Fruit fly (Drosophila melanogaster) whole organism, embryonic: ENCODE measurements around the gene NitFhit.

Experiments used
- Adf1 ChIP-seq: fragments of 200-800 bp; sonication (Bioruptor generic); IDR thresholded peaks from 2 replicates; pipeline ENCODE4 v1.3.6; 2022; ENCODE audit warnings: missing biosample characterization, missing genetic modification characterization
- Antp ChIP-seq: fragments of 200-800 bp; sonication (Bioruptor generic); optimal IDR thresholded peaks from 3 replicates; lab custom pipeline; 2016; ENCODE audit warnings: missing biosample characterization, missing genetic modification characterization
- CG10565 ChIP-seq: fragments of 200-800 bp; sonication (Bioruptor generic); optimal IDR thresholded peaks from 3 replicates; lab custom pipeline; 2016; ENCODE audit warnings: missing biosample characterization, mild to moderate bottlenecking, missing genetic modification characterization
- CG11456 ChIP-seq: fragments of 200-800 bp; sonication (Bioruptor generic); IDR thresholded peaks from 3 replicates; pipeline ENCODE4 v1.3.6; 2022; ENCODE audit warnings: missing biosample characterization, missing genetic modification characterization
- CG11696 ChIP-seq: fragments of 200-800 bp; sonication (Bioruptor generic); IDR thresholded peaks from 2 replicates; pipeline ENCODE4 v1.3.6; 2022; ENCODE audit warnings: missing biosample characterization, missing genetic modification characterization
- CG17829 ChIP-seq: fragments of 200-800 bp; optimal IDR thresholded peaks from 2 replicates; lab custom pipeline; 2019; ENCODE audit warnings: missing biosample characterization, mild to moderate bottlenecking, missing genetic modification characterization, moderate library complexity
- CG2129 ChIP-seq: fragments of 200-800 bp; sonication (Bioruptor generic); IDR thresholded peaks from 2 replicates; pipeline ENCODE4 v1.3.6; 2022; ENCODE audit warnings: missing biosample characterization, missing genetic modification characterization; ENCODE audit not compliant: partially characterized antibody
- CG31224 ChIP-seq: fragments of 200-800 bp; sonication (Bioruptor generic); IDR thresholded peaks from 2 replicates; pipeline ENCODE4 v1.3.6; 2022; ENCODE audit warnings: missing biosample characterization, missing genetic modification characterization
- CG32767 ChIP-seq: fragments of 200-800 bp; sonication (Bioruptor generic); IDR thresholded peaks from 2 replicates; pipeline ENCODE4 v1.3.6; 2022; ENCODE audit warnings: missing biosample characterization, missing genetic modification characterization
- CG3847 ChIP-seq: fragments of 200-800 bp; sonication (Bioruptor generic); IDR thresholded peaks from 2 replicates; pipeline ENCODE4 v1.3.6; 2022; ENCODE audit warnings: missing biosample characterization, missing genetic modification characterization
- CG42726 ChIP-seq: fragments of 200-800 bp; sonication (Bioruptor generic); IDR thresholded peaks from 2 replicates; pipeline ENCODE4 v1.3.6; 2022; ENCODE audit warnings: missing biosample characterization, missing genetic modification characterization; ENCODE audit not compliant: partially characterized antibody
- CG6765 ChIP-seq: fragments of 200-800 bp; sonication (Bioruptor generic); optimal IDR thresholded peaks from 3 replicates; lab custom pipeline; 2017; ENCODE audit warnings: missing biosample characterization, mild to moderate bottlenecking, missing genetic modification characterization
- CG7372 ChIP-seq: fragments of 200-800 bp; sonication (Bioruptor generic); IDR thresholded peaks from 2 replicates; pipeline ENCODE4 v1.3.6; 2022; ENCODE audit warnings: missing biosample characterization, missing genetic modification characterization
- CG7839 ChIP-seq: fragments of 200-800 bp; sonication (Bioruptor generic); optimal IDR thresholded peaks from 3 replicates; lab custom pipeline; 2018; ENCODE audit warnings: missing biosample characterization, mild to moderate bottlenecking, missing genetic modification characterization, moderate library complexity
- CG8089 ChIP-seq: fragments of 200-800 bp; sonication (Bioruptor generic); optimal IDR thresholded peaks from 3 replicates; lab custom pipeline; 2016; ENCODE audit warnings: missing biosample characterization, missing genetic modification characterization
- CG8281 ChIP-seq: fragments of 200-800 bp; sonication (Bioruptor generic); optimal IDR thresholded peaks from 2 replicates; lab custom pipeline; 2018; ENCODE audit warnings: missing biosample characterization, mild to moderate bottlenecking, missing genetic modification characterization, moderate library complexity
- CG8924 ChIP-seq: fragments of 200-800 bp; optimal IDR thresholded peaks from 3 replicates; lab custom pipeline; 2019; ENCODE audit warnings: missing biosample characterization, mild to moderate bottlenecking, missing genetic modification characterization, moderate library complexity
- CHES-1-like ChIP-seq: fragments of 200-800 bp; sonication (Bioruptor generic); optimal IDR thresholded peaks from 2 replicates; lab custom pipeline; 2016; ENCODE audit warnings: missing biosample characterization, missing genetic modification characterization
- CrebB ChIP-seq: fragments of 200-800 bp; sonication (Bioruptor generic); optimal IDR thresholded peaks from 3 replicates; lab custom pipeline; 2018; ENCODE audit warnings: missing biosample characterization, mild to moderate bottlenecking, missing genetic modification characterization
- Drgx ChIP-seq: fragments of 200-800 bp; sonication (Bioruptor generic); IDR thresholded peaks from 2 replicates; pipeline ENCODE4 v1.3.6; 2022; ENCODE audit warnings: missing biosample characterization, missing genetic modification characterization
- Elba2 ChIP-seq: fragments of 200-800 bp; sonication (Bioruptor generic); optimal IDR thresholded peaks from 3 replicates; lab custom pipeline; 2016; ENCODE audit warnings: missing biosample characterization, missing genetic modification characterization
- Ets65A ChIP-seq: fragments of 200-800 bp; sonication (Bioruptor generic); peaks from one replicate; lab custom pipeline; 2016; ENCODE audit warnings: missing biosample characterization, missing genetic modification characterization
- Ets97D ChIP-seq: fragments of 200-800 bp; sonication (Bioruptor generic); optimal IDR thresholded peaks from 3 replicates; lab custom pipeline; 2016; ENCODE audit warnings: missing biosample characterization, missing genetic modification characterization
- Hand ChIP-seq: fragments of 200-800 bp; sonication (Bioruptor generic); optimal IDR thresholded peaks from 2 replicates; lab custom pipeline; 2017; ENCODE audit warnings: mild to moderate bottlenecking, missing biosample characterization, missing genetic modification reagents, missing genetic modification characterization
- HmgD ChIP-seq: fragments of 200-800 bp; sonication (Bioruptor generic); optimal IDR thresholded peaks from 3 replicates; lab custom pipeline; 2016; ENCODE audit warnings: missing biosample characterization, missing genetic modification characterization
- MBD-R2 ChIP-seq: fragments of 200-800 bp; sonication (Bioruptor generic); IDR thresholded peaks from 2 replicates; pipeline ENCODE4 v1.3.6; 2022; ENCODE audit warnings: missing biosample characterization, missing genetic modification characterization
- Mes4 ChIP-seq: fragments of 200-800 bp; sonication (Bioruptor generic); optimal IDR thresholded peaks from 2 replicates; lab custom pipeline; 2016; ENCODE audit warnings: missing biosample characterization, missing genetic modification characterization
- NFAT ChIP-seq: fragments of 200-800 bp; sonication (Bioruptor generic); IDR thresholded peaks from 2 replicates; pipeline ENCODE4 v1.3.6; 2022; ENCODE audit warnings: missing biosample characterization, missing genetic modification characterization
- NfI ChIP-seq: fragments of 200-800 bp; sonication (Bioruptor generic); optimal IDR thresholded peaks from 3 replicates; lab custom pipeline; 2018; ENCODE audit warnings: missing biosample characterization, mild to moderate bottlenecking, missing genetic modification characterization, moderate library complexity
- Ssrp ChIP-seq: fragments of 200-800 bp; sonication (Bioruptor generic); optimal IDR thresholded peaks from 2 replicates; lab custom pipeline; 2018; ENCODE audit warnings: missing biosample characterization, mild to moderate bottlenecking, missing genetic modification characterization, moderate library complexity
- Stat92E ChIP-seq, 3 experiments: fragments of >200 bp in 2 of 3; fragments of 200-800 bp in 1 of 3; sonication (Bioruptor generic) in 1 of 3; optimal IDR thresholded peaks; 2 replicates each; lab custom pipeline; 2017 to 2019; ENCODE audit warnings: missing biosample characterization in 3 of 3, missing genetic modification characterization in 3 of 3, mild to moderate bottlenecking in 1 of 3, moderate library complexity in 1 of 3
- YL-1 ChIP-seq: fragments of 200-800 bp; sonication (Bioruptor generic); optimal IDR thresholded peaks from 3 replicates; lab custom pipeline; 2017; ENCODE audit warnings: missing biosample characterization, mild to moderate bottlenecking, missing genetic modification characterization
- aop ChIP-seq: fragments of 200-800 bp; sonication (Bioruptor generic); IDR thresholded peaks from 2 replicates; pipeline ENCODE4 v1.3.6; 2022; ENCODE audit warnings: missing biosample characterization, missing genetic modification characterization
- ara ChIP-seq: fragments of 200-800 bp; sonication (Bioruptor generic); IDR thresholded peaks from 2 replicates; pipeline ENCODE4 v1.3.6; 2022; ENCODE audit warnings: missing biosample characterization, missing genetic modification characterization
- bigmax ChIP-seq: fragments of 200-800 bp; sonication (Bioruptor generic); optimal IDR thresholded peaks from 2 replicates; lab custom pipeline; 2018; ENCODE audit warnings: missing biosample characterization, mild to moderate bottlenecking, missing genetic modification characterization
- br ChIP-seq: fragments of >200 bp; optimal IDR thresholded peaks from 2 replicates; lab custom pipeline; 2017
- chif ChIP-seq, 2 experiments: fragments of 200-800 bp; sonication (Bioruptor generic); optimal IDR thresholded peaks; 3 replicates each; lab custom pipeline; 2016; ENCODE audit warnings: missing biosample characterization in 2 of 2, missing genetic modification characterization in 2 of 2
- chn ChIP-seq: fragments of 200-800 bp; sonication (Bioruptor generic); optimal IDR thresholded peaks from 2 replicates; lab custom pipeline; 2016; ENCODE audit warnings: missing biosample characterization, missing genetic modification characterization
- disco-r ChIP-seq: fragments of 200-800 bp; sonication (Bioruptor generic); optimal IDR thresholded peaks from 2 replicates; lab custom pipeline; 2016; ENCODE audit warnings: missing biosample characterization, missing genetic modification characterization
- grn ChIP-seq: fragments of 200-800 bp; sonication (Bioruptor generic); optimal IDR thresholded peaks from 3 replicates; lab custom pipeline; 2017; ENCODE audit warnings: missing biosample characterization, missing genetic modification characterization
- gt ChIP-seq: fragments of 200-800 bp; sonication (Bioruptor generic); IDR thresholded peaks from 2 replicates; pipeline ENCODE4 v1.3.6; 2022; ENCODE audit warnings: missing biosample characterization, missing genetic modification characterization
- ham ChIP-seq: fragments of 200-800 bp; sonication (Bioruptor generic); IDR thresholded peaks from 2 replicates; pipeline ENCODE4 v1.3.6; 2022; ENCODE audit warnings: missing biosample characterization, missing genetic modification characterization
- insv ChIP-seq, 2 experiments: fragments of 200-800 bp; sonication (Bioruptor generic); optimal IDR thresholded peaks; 3 replicates each; lab custom pipeline; 2016 to 2018; ENCODE audit warnings: missing biosample characterization in 2 of 2, missing genetic modification characterization in 2 of 2
- onecut ChIP-seq: fragments of 200-800 bp; sonication (Bioruptor generic); IDR thresholded peaks from 2 replicates; pipeline ENCODE4 v1.3.6; 2022; ENCODE audit warnings: missing biosample characterization, missing genetic modification characterization
- pita ChIP-seq: fragments of 200-800 bp; sonication (Bioruptor generic); optimal IDR thresholded peaks from 2 replicates; lab custom pipeline; 2017; ENCODE audit warnings: missing biosample characterization, mild to moderate bottlenecking, missing genetic modification characterization
- ranshi ChIP-seq: fragments of 200-800 bp; sonication (Bioruptor generic); IDR thresholded peaks from 2 replicates; pipeline ENCODE4 v1.3.6; 2022; ENCODE audit warnings: missing biosample characterization, missing genetic modification characterization
- row ChIP-seq: fragments of 200-800 bp; sonication (Bioruptor generic); IDR thresholded peaks from 3 replicates; pipeline ENCODE4 v1.3.6; 2022; ENCODE audit warnings: missing biosample characterization, missing genetic modification characterization
- sens ChIP-seq: fragments of 200-800 bp; sonication (Bioruptor generic); peaks from one replicate; lab custom pipeline; 2016; ENCODE audit warnings: missing biosample characterization, missing genetic modification characterization
- slou ChIP-seq: fragments of 200-800 bp; sonication (Bioruptor generic); optimal IDR thresholded peaks from 3 replicates; lab custom pipeline; 2016; ENCODE audit warnings: missing biosample characterization, missing genetic modification characterization
- sug ChIP-seq: fragments of 200-800 bp; optimal IDR thresholded peaks from 2 replicates; lab custom pipeline; 2019; ENCODE audit warnings: missing biosample characterization, mild to moderate bottlenecking, missing genetic modification characterization, moderate library complexity
- ttk ChIP-seq: fragments of 200-800 bp; sonication (Bioruptor generic); IDR thresholded peaks from 2 replicates; pipeline ENCODE4 v2.1.2; 2022; ENCODE audit warnings: missing biosample characterization, missing genetic modification characterization
- zf30C ChIP-seq: fragments of 200-800 bp; sonication (Bioruptor generic); optimal IDR thresholded peaks from 3 replicates; lab custom pipeline; 2018; ENCODE audit warnings: missing biosample characterization, mild to moderate bottlenecking, missing genetic modification characterization

Gene NitFhit

dm6 chr3L:166789-167132 is 36.8 kb upstream of the NitFhit start:
- TF ChIP-seq YL-1 (GFP tag; lab: Kevin White, UChicago) = peak; percentile 3
- TF ChIP-seq CG8281 = no peak
- no peak for TF ChIP-seq CG2129 (GFP tag; lab: Robert Waterston, UW)
- TF ChIP-seq sens (GFP tag; lab: Kevin White, UChicago) = peak; percentile 8
- TF ChIP-seq row (GFP tag; lab: Robert Waterston, UW) = 0 out of 3 replicates have a peak, but pooled peaks have one; percentile 2
- 0 out of 2 replicates have a peak, but pooled peaks have one; percentile 43 for TF ChIP-seq CG11696 (GFP tag; lab: Robert Waterston, UW)
- TF ChIP-seq ara = 0 out of 2 replicates have a peak, but pooled peaks have one; percentile 2
- no peak for TF ChIP-seq CG31224 (GFP tag; lab: Robert Waterston, UW)

dm6 chr3L:171729-172128 is 31.8 kb upstream of the NitFhit start:
- no peak for TF ChIP-seq NfI (GFP tag; lab: Kevin White, UChicago)
- peak; percentile 17 for TF ChIP-seq Elba2 (GFP tag; lab: Kevin White, UChicago)
- no peak for TF ChIP-seq Adf1 (GFP tag; lab: Robert Waterston, UW)
- TF ChIP-seq ttk = no peak
- no peak for TF ChIP-seq CG6765
- TF ChIP-seq insv (GFP tag; optimal IDR thresholded peaks at IDR 0.05; lab: Kevin White, UChicago) = peak in 1 of 2 experiments; percentile 77
- TF ChIP-seq CG7372 = no peak
- no peak for TF ChIP-seq chn (GFP tag; lab: Kevin White, UChicago)
- 0 out of 2 replicates have a peak, but pooled peaks have one; percentile 21 for TF ChIP-seq MBD-R2 (GFP tag; lab: Robert Waterston, UW)
- TF ChIP-seq ranshi = no peak
- no peak for TF ChIP-seq chif (GFP tag; optimal IDR thresholded peaks at IDR 0.05; lab: Kevin White, UChicago)
- TF ChIP-seq CG32767 (GFP tag; lab: Robert Waterston, UW) = no peak
- TF ChIP-seq onecut (GFP tag; lab: Robert Waterston, UW) = peak; percentile 90
- TF ChIP-seq grn (GFP tag; lab: Kevin White, UChicago) = no peak
- no peak for TF ChIP-seq disco-r (GFP tag; lab: Kevin White, UChicago)
- no peak for TF ChIP-seq CG17829 (tag; lab: Kevin White, UChicago)
- TF ChIP-seq aop = no peak
- TF ChIP-seq CG11456 = no peak
- no peak for TF ChIP-seq CG10565 (GFP tag; lab: Kevin White, UChicago)
- TF ChIP-seq slou (GFP tag; lab: Kevin White, UChicago) = no peak

- TF ChIP-seq Ets65A (GFP tag; lab: Kevin White, UChicago) (no peak), ham (GFP tag; lab: Robert Waterston, UW) (no peak), Stat92E (GFP tag; optimal IDR thresholded peaks at IDR 0.05; lab: Kevin White, UChicago) (no peak), Drgx (GFP tag; lab: Robert Waterston, UW) (no peak), Hand (GFP tag; lab: Kevin White, UChicago) (no peak), CG7839 (no peak), sug (tag; lab: Kevin White, UChicago) (no peak), Antp (GFP tag; lab: Kevin White, UChicago) (no peak), bigmax (GFP tag; lab: Kevin White, UChicago) (no peak), pita (GFP tag; lab: Kevin White, UChicago) (no peak), CrebB (tag; lab: Kevin White, UChicago) (no peak), HmgD (no peak), Mes4 (GFP tag; lab: Kevin White, UChicago) (no peak), CG3847 (GFP tag; lab: Robert Waterston, UW) (no peak), CG42726 (GFP tag; lab: Robert Waterston, UW) (peak; percentile 86), CG8924 (tag; lab: Kevin White, UChicago) (no peak), CHES-1-like (GFP tag; lab: Kevin White, UChicago) (no peak), CG8089 (no peak), Ets97D (GFP tag; lab: Kevin White, UChicago) (peak; percentile 49), br (lab: Kevin White, UChicago) (no peak), NFAT (GFP tag; lab: Robert Waterston, UW) (no peak), gt (no peak), zf30C (GFP tag; lab: Kevin White, UChicago) (no peak), Ssrp (tag; lab: Kevin White, UChicago) (no peak)
These were observed 29.0 kb upstream of the NitFhit start for dm6 chr3L:174501-174900.
